Fruit fly (Drosophila melanogaster) whole organism, prepupa: ENCODE measurements around the gene RpS28b.

Experiments used
- CG16779 ChIP-seq: fragments of 200-800 bp; sonication (Bioruptor generic); optimal IDR thresholded peaks from 3 replicates; lab custom pipeline; 2017; ENCODE audit warnings: missing biosample characterization, mild to moderate bottlenecking, missing genetic modification characterization
- Eip75B ChIP-seq: fragments of 200-800 bp; sonication (Bioruptor generic); optimal IDR thresholded peaks from 3 replicates; lab custom pipeline; 2016; ENCODE audit warnings: missing biosample characterization, missing genetic modification characterization
- Ets96B ChIP-seq: fragments of 200-800 bp; optimal IDR thresholded peaks from 2 replicates; lab custom pipeline; 2019; ENCODE audit warnings: missing biosample characterization, mild to moderate bottlenecking, missing genetic modification characterization, moderate library complexity
- Lpt ChIP-seq: fragments of 200-800 bp; sonication (Bioruptor generic); optimal IDR thresholded peaks from 3 replicates; lab custom pipeline; 2016; ENCODE audit warnings: missing biosample characterization, missing genetic modification characterization
- dac ChIP-seq: fragments of 200-800 bp; sonication (Bioruptor generic); optimal IDR thresholded peaks from 2 replicates; lab custom pipeline; 2017; ENCODE audit warnings: missing biosample characterization, mild to moderate bottlenecking, missing genetic modification characterization
- net ChIP-seq: fragments of 200-800 bp; sonication (Bioruptor generic); optimal IDR thresholded peaks from 3 replicates; lab custom pipeline; 2016; ENCODE audit warnings: missing biosample characterization, missing genetic modification characterization

DNA sequence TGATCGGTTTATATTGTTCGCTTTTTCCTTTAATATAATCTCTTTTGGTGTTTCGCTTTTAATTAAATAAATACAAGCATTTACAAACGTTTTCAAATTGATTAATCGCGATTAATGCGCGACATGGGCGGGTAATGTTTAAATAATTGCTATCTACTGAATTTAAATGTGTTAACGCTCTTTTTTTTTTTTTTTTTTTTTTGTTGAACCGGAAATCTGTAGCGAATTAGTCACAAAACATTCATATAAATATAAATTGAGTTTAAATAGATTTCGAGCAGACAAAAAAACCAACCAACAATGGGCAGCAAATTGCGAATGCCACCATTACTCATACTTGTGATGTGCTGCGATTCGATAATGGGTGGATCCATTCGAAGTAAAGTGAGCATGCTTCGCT is 43.2 kb upstream of the RpS28b start, which contains the start of gene CG34028:
- TF ChIP-seq Eip75B (GFP tag; lab: Kevin White, UChicago) (no peak), CG16779 (tag; lab: Kevin White, UChicago) (no peak), net (GFP tag; lab: Kevin White, UChicago) (no peak), Lpt (GFP tag; lab: Kevin White, UChicago) (no peak), Ets96B (tag; lab: Kevin White, UChicago) (no peak), dac (no peak)
